Worm (Caenorhabditis elegans): ENCODE measurements around the gene cwp-2.

ce11 chrV:4889477-4889876, 47.0 kb upstream of the cwp-2 start, which contains the start of gene ugt-12:
- TF ChIP-seq ceh-82 (tag; optimal IDR thresholded peaks at IDR 0.05) (no peak), ceh-16 (tag; optimal IDR thresholded peaks at IDR 0.05) (no peak)
